Fruit fly (Drosophila melanogaster) whole organism, embryonic: ENCODE measurements around the gene CheA75a.

Experiments
- Asciz ChIP-seq: fragments of 200-800 bp; sonication (Bioruptor generic); optimal IDR thresholded peaks from 2 replicates; lab custom pipeline; 2017; ENCODE audit warnings: missing biosample characterization, mild to moderate bottlenecking, missing genetic modification characterization, missing genetic modification reagents
- CG10267 ChIP-seq: fragments of 200-800 bp; sonication (Bioruptor generic); optimal IDR thresholded peaks from 2 replicates; lab custom pipeline; 2018; ENCODE audit warnings: missing biosample characterization, mild to moderate bottlenecking, missing genetic modification characterization, moderate library complexity
- CG10431 ChIP-seq: fragments of 200-800 bp; sonication (Bioruptor generic); optimal IDR thresholded peaks from 3 replicates; lab custom pipeline; 2018; ENCODE audit warnings: missing biosample characterization, mild to moderate bottlenecking, missing genetic modification characterization
- CG10565 ChIP-seq: fragments of 200-800 bp; sonication (Bioruptor generic); optimal IDR thresholded peaks from 3 replicates; lab custom pipeline; 2016; ENCODE audit warnings: missing biosample characterization, mild to moderate bottlenecking, missing genetic modification characterization
- CG11093 ChIP-seq: fragments of 200-800 bp; sonication (Bioruptor generic); IDR thresholded peaks from 3 replicates; pipeline ENCODE4 v1.3.6; 2022; ENCODE audit warnings: missing biosample characterization, missing genetic modification characterization
- CG11247 ChIP-seq: fragments of 200-800 bp; sonication (Bioruptor generic); IDR thresholded peaks from 2 replicates; pipeline ENCODE4 v1.3.6; 2022; ENCODE audit warnings: missing biosample characterization, missing genetic modification characterization
- CG11696 ChIP-seq: fragments of 200-800 bp; sonication (Bioruptor generic); IDR thresholded peaks from 2 replicates; pipeline ENCODE4 v1.3.6; 2022; ENCODE audit warnings: missing biosample characterization, missing genetic modification characterization
- CG12104 ChIP-seq: fragments of 200-800 bp; sonication (Bioruptor generic); optimal IDR thresholded peaks from 3 replicates; lab custom pipeline; 2016; ENCODE audit warnings: missing biosample characterization, missing genetic modification characterization
- CG12744 ChIP-seq: fragments of 200-800 bp; sonication (Bioruptor generic); optimal IDR thresholded peaks from 2 replicates; lab custom pipeline; 2016; ENCODE audit warnings: missing biosample characterization, missing genetic modification characterization
- CG15696 ChIP-seq: fragments of 200-800 bp; sonication (Bioruptor generic); optimal IDR thresholded peaks from 2 replicates; lab custom pipeline; 2019; ENCODE audit warnings: missing biosample characterization, mild to moderate bottlenecking, missing genetic modification characterization, moderate library complexity
- CG17361 ChIP-seq: fragments of 200-800 bp; sonication (Bioruptor generic); IDR thresholded peaks from 3 replicates; pipeline ENCODE4 v1.3.6; 2022; ENCODE audit warnings: missing biosample characterization, missing genetic modification characterization
- CG18619 ChIP-seq: fragments of 200-800 bp; sonication (Bioruptor generic); optimal IDR thresholded peaks from 3 replicates; lab custom pipeline; 2017; ENCODE audit warnings: missing biosample characterization, mild to moderate bottlenecking, missing genetic modification characterization
- CG3407 ChIP-seq: fragments of 200-800 bp; sonication (Bioruptor generic); optimal IDR thresholded peaks from 2 replicates; lab custom pipeline; 2018; ENCODE audit warnings: missing biosample characterization, mild to moderate bottlenecking, missing genetic modification characterization
- CG34224 ChIP-seq: fragments of 200-800 bp; sonication (Bioruptor generic); IDR thresholded peaks from 3 replicates; pipeline ENCODE4 v1.3.6; 2022; ENCODE audit warnings: missing biosample characterization, missing genetic modification characterization; ENCODE audit not compliant: partially characterized antibody
- CG34422 ChIP-seq: fragments of 200-800 bp; sonication (Bioruptor generic); IDR thresholded peaks from 3 replicates; pipeline ENCODE4 v1.3.6; 2022; ENCODE audit warnings: missing biosample characterization, missing genetic modification characterization
- CG42726 ChIP-seq: fragments of 200-800 bp; sonication (Bioruptor generic); IDR thresholded peaks from 2 replicates; pipeline ENCODE4 v1.3.6; 2022; ENCODE audit warnings: missing biosample characterization, missing genetic modification characterization; ENCODE audit not compliant: partially characterized antibody
- CG5953 ChIP-seq: fragments of 200-800 bp; sonication (Bioruptor generic); IDR thresholded peaks from 2 replicates; pipeline ENCODE4 v1.3.6; 2022; ENCODE audit warnings: missing biosample characterization, missing genetic modification characterization
- CG6654 ChIP-seq: fragments of 200-800 bp; sonication (Bioruptor generic); optimal IDR thresholded peaks from 2 replicates; lab custom pipeline; 2017; ENCODE audit warnings: missing biosample characterization, mild to moderate bottlenecking, missing genetic modification characterization
- CG7928 ChIP-seq: fragments of 200-800 bp; sonication (Bioruptor generic); optimal IDR thresholded peaks from 2 replicates; lab custom pipeline; 2017; ENCODE audit warnings: missing biosample characterization, mild to moderate bottlenecking, missing genetic modification characterization
- CG8290 ChIP-seq, 3 experiments: fragments of 200-800 bp; sonication (Bioruptor generic); optimal IDR thresholded peaks; 2 replicates each; lab custom pipeline; 2016 to 2019; ENCODE audit warnings: missing biosample characterization in 3 of 3, missing genetic modification characterization in 3 of 3, mild to moderate bottlenecking in 2 of 3, moderate library complexity in 1 of 3
- Dip2 ChIP-seq: fragments of 200-800 bp; sonication (Bioruptor generic); IDR thresholded peaks from 2 replicates; pipeline ENCODE4 v1.3.6; 2022; ENCODE audit warnings: missing biosample characterization, missing genetic modification characterization
- Dp ChIP-seq: fragments of 200-800 bp; sonication (Bioruptor generic); optimal IDR thresholded peaks from 2 replicates; lab custom pipeline; 2018; ENCODE audit warnings: missing biosample characterization, mild to moderate bottlenecking, missing genetic modification characterization, moderate library complexity
- Fer2 ChIP-seq: fragments of 200-800 bp; sonication (Bioruptor generic); optimal IDR thresholded peaks from 2 replicates; lab custom pipeline; 2018; ENCODE audit warnings: missing biosample characterization, mild to moderate bottlenecking, missing genetic modification characterization, moderate library complexity
- HLH3B ChIP-seq: fragments of 200-800 bp; sonication (Bioruptor generic); IDR thresholded peaks from 2 replicates; pipeline ENCODE4 v1.3.6; 2022; ENCODE audit warnings: missing biosample characterization, missing genetic modification characterization
- HLH54F ChIP-seq: fragments of 200-800 bp; sonication (Bioruptor generic); optimal IDR thresholded peaks from 3 replicates; lab custom pipeline; 2016; ENCODE audit warnings: missing biosample characterization, missing genetic modification characterization
- Hand ChIP-seq: fragments of 200-800 bp; sonication (Bioruptor generic); optimal IDR thresholded peaks from 2 replicates; lab custom pipeline; 2017; ENCODE audit warnings: mild to moderate bottlenecking, missing biosample characterization, missing genetic modification reagents, missing genetic modification characterization
- Lpt ChIP-seq: fragments of >200 bp; optimal IDR thresholded peaks from 2 replicates; lab custom pipeline; 2018; ENCODE audit warnings: missing biosample characterization, missing genetic modification characterization
- Neu2 ChIP-seq: fragments of 200-800 bp; sonication (Bioruptor generic); optimal IDR thresholded peaks from 3 replicates; lab custom pipeline; 2016; ENCODE audit warnings: missing biosample characterization, missing genetic modification characterization, borderline replicate concordance
- al ChIP-seq: fragments of 200-800 bp; sonication (Bioruptor generic); IDR thresholded peaks from 2 replicates; pipeline ENCODE4 v1.3.6; 2022; ENCODE audit warnings: missing biosample characterization, missing genetic modification characterization
- ci ChIP-seq: fragments of 200-800 bp; sonication (Bioruptor generic); IDR thresholded peaks from 3 replicates; pipeline ENCODE4 v1.3.6; 2022; ENCODE audit warnings: missing biosample characterization, missing genetic modification characterization
- corto ChIP-seq: fragments of 200-800 bp; sonication (Bioruptor generic); optimal IDR thresholded peaks from 2 replicates; lab custom pipeline; 2016; ENCODE audit warnings: missing biosample characterization, mild to moderate bottlenecking, missing genetic modification characterization, moderate library complexity
- dmrt11E ChIP-seq: fragments of 200-800 bp; sonication (Bioruptor generic); optimal IDR thresholded peaks from 3 replicates; lab custom pipeline; 2018; ENCODE audit warnings: missing biosample characterization, mild to moderate bottlenecking, missing genetic modification characterization, moderate library complexity
- ewg ChIP-seq: fragments of 200-800 bp; sonication (Bioruptor generic); optimal IDR thresholded peaks from 3 replicates; lab custom pipeline; 2017; ENCODE audit warnings: mild to moderate bottlenecking, missing biosample characterization, missing genetic modification reagents, missing genetic modification characterization
- grn ChIP-seq: fragments of 200-800 bp; sonication (Bioruptor generic); optimal IDR thresholded peaks from 3 replicates; lab custom pipeline; 2017; ENCODE audit warnings: missing biosample characterization, missing genetic modification characterization
- gsb ChIP-seq: fragments of 200-800 bp; sonication (Bioruptor generic); IDR thresholded peaks from 2 replicates; pipeline ENCODE4 v1.3.6; 2022; ENCODE audit warnings: missing biosample characterization, missing genetic modification characterization
- hkb ChIP-seq, 2 experiments: fragments of 200-800 bp in 1 of 2; fragments of >200 bp in 1 of 2; sonication (Bioruptor generic) in 1 of 2; IDR thresholded peaks in 1 of 2; optimal IDR thresholded peaks in 1 of 2; 2 replicates each; pipeline versions ENCODE4 v1.3.6 to Lab custom; 2017 to 2022; ENCODE audit warnings: missing biosample characterization in 1 of 2, missing genetic modification characterization in 1 of 2
- kni ChIP-seq: fragments of 200-800 bp; sonication (Bioruptor generic); optimal IDR thresholded peaks from 3 replicates; lab custom pipeline; 2017; ENCODE audit warnings: mild to moderate bottlenecking, missing biosample characterization, missing genetic modification reagents, missing genetic modification characterization
- lmd ChIP-seq: fragments of 200-800 bp; sonication (Bioruptor generic); IDR thresholded peaks from 2 replicates; pipeline ENCODE4 v1.3.6; 2022; ENCODE audit warnings: missing biosample characterization, missing genetic modification characterization
- nmo ChIP-seq: fragments of 200-800 bp; sonication (Bioruptor generic); optimal IDR thresholded peaks from 2 replicates; lab custom pipeline; 2018; ENCODE audit warnings: missing biosample characterization, mild to moderate bottlenecking, missing genetic modification characterization, moderate library complexity
- onecut ChIP-seq: fragments of 200-800 bp; sonication (Bioruptor generic); IDR thresholded peaks from 2 replicates; pipeline ENCODE4 v1.3.6; 2022; ENCODE audit warnings: missing biosample characterization, missing genetic modification characterization
- row ChIP-seq: fragments of 200-800 bp; sonication (Bioruptor generic); IDR thresholded peaks from 3 replicates; pipeline ENCODE4 v1.3.6; 2022; ENCODE audit warnings: missing biosample characterization, missing genetic modification characterization
- seq ChIP-seq: fragments of 200-800 bp; sonication (Bioruptor generic); IDR thresholded peaks from 2 replicates; pipeline ENCODE4 v1.3.6; 2022; ENCODE audit warnings: missing biosample characterization, missing genetic modification characterization
- sisA ChIP-seq: fragments of 200-800 bp; sonication (Bioruptor generic); IDR thresholded peaks from 2 replicates; pipeline ENCODE4 v1.3.6; 2022; ENCODE audit warnings: missing biosample characterization, missing genetic modification characterization
- slbo ChIP-seq: fragments of 200-800 bp; sonication (Bioruptor generic); IDR thresholded peaks from 2 replicates; pipeline ENCODE4 v1.3.6; 2022; ENCODE audit warnings: missing biosample characterization, missing genetic modification characterization
- slou ChIP-seq: fragments of 200-800 bp; sonication (Bioruptor generic); optimal IDR thresholded peaks from 3 replicates; lab custom pipeline; 2016; ENCODE audit warnings: missing biosample characterization, missing genetic modification characterization
- so ChIP-seq: fragments of 200-800 bp; sonication (Bioruptor generic); IDR thresholded peaks from 3 replicates; pipeline ENCODE4 v1.3.6; 2022; ENCODE audit warnings: missing biosample characterization, missing genetic modification characterization
- sqz ChIP-seq: fragments of 200-800 bp; sonication (Bioruptor generic); optimal IDR thresholded peaks from 3 replicates; lab custom pipeline; 2018; ENCODE audit warnings: missing biosample characterization, mild to moderate bottlenecking, missing genetic modification characterization
- stwl ChIP-seq: fragments of 200-800 bp; sonication (Bioruptor generic); optimal IDR thresholded peaks from 3 replicates; lab custom pipeline; 2018; ENCODE audit warnings: missing biosample characterization, mild to moderate bottlenecking, missing genetic modification characterization, moderate library complexity
- zf30C ChIP-seq: fragments of 200-800 bp; sonication (Bioruptor generic); optimal IDR thresholded peaks from 3 replicates; lab custom pipeline; 2018; ENCODE audit warnings: missing biosample characterization, mild to moderate bottlenecking, missing genetic modification characterization
- zfh2 ChIP-seq: fragments of 200-800 bp; sonication (Bioruptor generic); optimal IDR thresholded peaks from 2 replicates; lab custom pipeline; 2016; ENCODE audit warnings: missing biosample characterization, missing genetic modification characterization

Gene CheA75a

DNA sequence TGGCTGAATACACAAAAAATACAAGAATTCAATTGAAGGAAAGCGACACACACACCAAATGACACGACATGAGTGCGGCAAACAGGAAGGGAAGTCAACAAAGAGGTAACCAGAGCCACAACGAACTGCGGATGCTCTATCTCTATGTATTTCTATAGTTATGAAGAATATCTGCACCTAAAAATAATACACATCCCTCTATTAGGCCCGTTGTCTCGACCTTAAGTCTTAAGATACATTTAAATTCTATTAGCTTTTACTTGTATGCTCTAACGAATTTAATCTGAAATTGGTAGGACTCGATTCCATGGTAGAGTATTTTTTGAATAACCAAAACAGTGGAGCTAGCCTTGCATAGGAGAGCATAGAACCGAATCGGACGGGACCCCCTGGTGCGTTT, 29.3 kb downstream of the CheA75a start (continued):
- peak; percentile 92 for TF ChIP-seq CG10267 (tag; lab: Kevin White, UChicago)
- peak; percentile 84 for TF ChIP-seq CG18619
- peak; percentile 71; the same call in 1 of the 2 replicates for TF ChIP-seq CG5953
- TF ChIP-seq CG17361 (GFP tag; lab: Robert Waterston, UW): peak; percentile 94
- TF ChIP-seq row (GFP tag; lab: Robert Waterston, UW): peak; percentile 96
- TF ChIP-seq so (GFP tag; lab: Robert Waterston, UW): peak; percentile 80
- TF ChIP-seq Hand (GFP tag; lab: Kevin White, UChicago): peak; percentile 29
- TF ChIP-seq Neu2 (GFP tag; lab: Kevin White, UChicago): no peak
- TF ChIP-seq CG6654 (GFP tag; lab: Kevin White, UChicago): peak; percentile 68
- TF ChIP-seq slbo: no peak; the same call in none of the 2 replicates
- peak; percentile 84 for TF ChIP-seq CG11093
- TF ChIP-seq CG12744: peak; percentile 74
- peak; percentile 88 for TF ChIP-seq onecut
- peak; percentile 94 for TF ChIP-seq ci (GFP tag; lab: Robert Waterston, UW)
- peak; percentile 78 for TF ChIP-seq stwl
- peak; percentile 60 for TF ChIP-seq grn
- TF ChIP-seq ewg (GFP tag; lab: Kevin White, UChicago): peak; percentile 80
- no peak; the same call in 1 of the 2 replicates for TF ChIP-seq gsb (GFP tag; lab: Robert Waterston, UW)
- peak; percentile 46; the same call in 1 of the 2 replicates for TF ChIP-seq CG11696 (GFP tag; lab: Robert Waterston, UW)
- no peak for TF ChIP-seq CG42726 (GFP tag; lab: Robert Waterston, UW)
- TF ChIP-seq HLH3B: peak; percentile 85
- peak; percentile 75 for TF ChIP-seq sqz (GFP tag; lab: Kevin White, UChicago)
- peak; percentile 90 for TF ChIP-seq CG8290 (GFP tag; optimal IDR thresholded peaks at IDR 0.05; lab: Kevin White, UChicago)
- peak; percentile 69 to 88 for TF ChIP-seq CG8290 (tag; optimal IDR thresholded peaks at IDR 0.05; lab: Kevin White, UChicago)
- peak; percentile 71 for TF ChIP-seq CG10431 (GFP tag; lab: Kevin White, UChicago)
- TF ChIP-seq CG11247 (GFP tag; lab: Robert Waterston, UW): peak; percentile 78
- TF ChIP-seq dmrt11E (tag; lab: Kevin White, UChicago): peak; percentile 99
- TF ChIP-seq seq: peak; percentile 79
- no peak for TF ChIP-seq CG7928 (GFP tag; lab: Kevin White, UChicago)
- TF ChIP-seq CG15696 (tag; lab: Kevin White, UChicago): peak; percentile 97
- TF ChIP-seq corto (GFP tag; lab: Kevin White, UChicago): no peak
- TF ChIP-seq hkb (optimal IDR thresholded peaks at IDR 0.05; lab: Kevin White, UChicago): no peak
- peak; percentile 88 for TF ChIP-seq hkb (GFP tag; IDR thresholded peaks at IDR 0.05; lab: Robert Waterston, UW)
- TF ChIP-seq CG12104 (GFP tag; lab: Kevin White, UChicago): peak; percentile 66
- TF ChIP-seq slou: peak; percentile 36
- peak; percentile 90; the same call in 2 of the 3 replicates for TF ChIP-seq CG34422 (GFP tag; lab: Robert Waterston, UW)
- no peak for TF ChIP-seq zf30C (GFP tag; lab: Kevin White, UChicago)
- TF ChIP-seq lmd (GFP tag; lab: Robert Waterston, UW): peak; percentile 90
- peak; percentile 58 for TF ChIP-seq Asciz (GFP tag; lab: Kevin White, UChicago)
- TF ChIP-seq Lpt (GFP tag; lab: Kevin White, UChicago): no peak
- TF ChIP-seq CG34224 (GFP tag; lab: Robert Waterston, UW): no peak
- no peak for TF ChIP-seq zfh2
- TF ChIP-seq Dp: no peak
- TF ChIP-seq CG3407 (GFP tag; lab: Kevin White, UChicago): peak; percentile 87
- peak; percentile 74 for TF ChIP-seq HLH54F (GFP tag; lab: Kevin White, UChicago)
- TF ChIP-seq kni: peak; percentile 69
- peak; percentile 54 for TF ChIP-seq CG10565 (GFP tag; lab: Kevin White, UChicago)
- peak; percentile 89 for TF ChIP-seq sisA (GFP tag; lab: Robert Waterston, UW)
- 0 out of 2 replicates have a peak, but pooled peaks have one; percentile 29 for TF ChIP-seq al (GFP tag; lab: Robert Waterston, UW)
- TF ChIP-seq nmo (GFP tag; lab: Kevin White, UChicago): peak; percentile 96
- no peak for TF ChIP-seq Dip2 (GFP tag; lab: Robert Waterston, UW)
- peak; percentile 43 for TF ChIP-seq Fer2
